Worm (Caenorhabditis elegans) whole organism, L1 larva: ENCODE measurements around the gene W02G9.3.

Experiments used
- F16B12.6 ChIP-seq: fragments of 150-350 bp; optimal IDR thresholded peaks from 2 replicates; lab custom pipeline; 2014; ENCODE audit warnings: missing biosample characterization, missing genetic modification characterization
- aha-1 ChIP-seq: fragments of 150-350 bp; optimal IDR thresholded peaks from 2 replicates; lab custom pipeline; 2014; ENCODE audit warnings: missing biosample characterization, missing genetic modification characterization
- alr-1 ChIP-seq: fragments of 200-800 bp; sonication (Bioruptor generic); optimal IDR thresholded peaks from 2 replicates; lab custom pipeline; 2018; ENCODE audit warnings: borderline replicate concordance, mild to moderate bottlenecking, missing genetic modification characterization, missing compliant biosample characterization
- ceh-82 ChIP-seq, 3 experiments: fragments of 150-350 bp in 1 of 3; sonication (generic microtip) in 2 of 3; optimal IDR thresholded peaks; 2 replicates each; lab custom pipeline; 2014 to 2017; ENCODE audit warnings: missing biosample characterization in 3 of 3, missing genetic modification characterization in 3 of 3
- dpl-1 ChIP-seq, 3 experiments: fragments of 150-350 bp in 2 of 3; sonication (generic microtip) in 1 of 3; optimal IDR thresholded peaks; 2 replicates each; lab custom pipeline; 2014 to 2017; ENCODE audit warnings: missing biosample characterization in 3 of 3, missing genetic modification characterization in 3 of 3, missing genetic modification reagents in 3 of 3
- efl-1 ChIP-seq, 4 experiments: fragments of 150-350 bp; optimal IDR thresholded peaks in 3 of 4; peaks in 1 of 4; 1 replicate in 1 of 4; 2 replicates in 3 of 4; lab custom pipeline; 2014; ENCODE audit warnings: missing biosample characterization in 2 of 4, missing genetic modification characterization in 2 of 4, missing genetic modification reagents in 2 of 4
- elt-2 ChIP-seq: sonication (generic microtip); optimal IDR thresholded peaks from 2 replicates; lab custom pipeline; 2016; ENCODE audit warnings: missing genetic modification characterization, mild to moderate bottlenecking, inconsistent platforms, missing compliant biosample characterization, missing genetic modification reagents
- ets-5 ChIP-seq: fragments of 200-800 bp; sonication (Bioruptor generic); IDR thresholded peaks from 2 replicates; pipeline ENCODE4 v1.3.6; 2022; ENCODE audit warnings: missing genetic modification characterization, missing compliant biosample characterization
- fos-1 ChIP-seq: fragments of 150-350 bp; optimal IDR thresholded peaks from 2 replicates; lab custom pipeline; 2014; ENCODE audit warnings: missing biosample characterization, missing genetic modification characterization
- jun-1 ChIP-seq: fragments of 150-350 bp; optimal IDR thresholded peaks from 2 replicates; lab custom pipeline; 2014; ENCODE audit warnings: missing biosample characterization, missing genetic modification reagents, missing genetic modification characterization
- lin-13 ChIP-seq: fragments of 150-350 bp; optimal IDR thresholded peaks from 2 replicates; lab custom pipeline; 2014; ENCODE audit warnings: missing biosample characterization, missing genetic modification reagents, missing genetic modification characterization
- lin-14 ChIP-seq: fragments of 200-800 bp; sonication (Bioruptor generic); optimal IDR thresholded peaks from 2 replicates; lab custom pipeline; 2018; ENCODE audit warnings: mild to moderate bottlenecking, missing genetic modification characterization, moderate library complexity, missing compliant biosample characterization
- lin-15B ChIP-seq: fragments of 150-350 bp; sonication (generic microtip); optimal IDR thresholded peaks from 3 replicates; lab custom pipeline; 2014; ENCODE audit warnings: missing biosample characterization, missing genetic modification characterization
- mdl-1 ChIP-seq, 2 experiments: fragments of 150-350 bp; optimal IDR thresholded peaks; 2 replicates each; lab custom pipeline; 2014 to 2017; ENCODE audit warnings: missing biosample characterization in 2 of 2, missing genetic modification characterization in 2 of 2, inconsistent platforms in 1 of 2
- nhr-11 ChIP-seq: fragments of 150-350 bp; optimal IDR thresholded peaks from 2 replicates; lab custom pipeline; 2014; ENCODE audit warnings: missing biosample characterization, missing genetic modification characterization
- nhr-12 ChIP-seq: sonication (generic microtip); optimal IDR thresholded peaks from 2 replicates; lab custom pipeline; 2017; ENCODE audit warnings: missing biosample characterization, missing genetic modification characterization
- nhr-20 ChIP-seq: sonication (generic microtip); optimal IDR thresholded peaks from 2 replicates; lab custom pipeline; 2016; ENCODE audit warnings: mild to moderate bottlenecking, missing genetic modification characterization, missing compliant biosample characterization
- nhr-71 ChIP-seq: sonication (generic microtip); optimal IDR thresholded peaks from 2 replicates; lab custom pipeline; 2016; ENCODE audit warnings: mild to moderate bottlenecking, missing genetic modification characterization, moderate library complexity, missing compliant biosample characterization
- nhr-90 ChIP-seq: sonication (generic microtip); optimal IDR thresholded peaks from 2 replicates; lab custom pipeline; 2016; ENCODE audit warnings: mild to moderate bottlenecking, missing genetic modification characterization, missing compliant biosample characterization; ENCODE audit not compliant: poor library complexity
- pag-3 ChIP-seq: sonication (generic microtip); optimal IDR thresholded peaks from 2 replicates; lab custom pipeline; 2017; ENCODE audit warnings: missing genetic modification characterization, mild to moderate bottlenecking, missing compliant biosample characterization, antibody characterized with exemption, borderline replicate concordance; ENCODE audit not compliant: insufficient read depth
- pax-3 ChIP-seq: fragments of 200-800 bp; sonication (Bioruptor generic); optimal IDR thresholded peaks from 2 replicates; lab custom pipeline; 2018; ENCODE audit warnings: mild to moderate bottlenecking, missing genetic modification characterization, moderate library complexity, missing compliant biosample characterization
- sptf-1 ChIP-seq: fragments of 150-350 bp; optimal IDR thresholded peaks from 2 replicates; lab custom pipeline; 2014; ENCODE audit warnings: missing biosample characterization, missing genetic modification characterization
- tbx-2 ChIP-seq: sonication (generic microtip); optimal IDR thresholded peaks from 2 replicates; lab custom pipeline; 2016; ENCODE audit warnings: missing genetic modification characterization, missing compliant biosample characterization
- unc-30 ChIP-seq: sonication (generic microtip); optimal IDR thresholded peaks from 2 replicates; lab custom pipeline; 2017; ENCODE audit warnings: missing biosample characterization, missing genetic modification characterization
- unc-62 ChIP-seq: fragments of 150-350 bp; optimal IDR thresholded peaks from 2 replicates; lab custom pipeline; 2014; ENCODE audit warnings: missing biosample characterization, missing genetic modification reagents, missing genetic modification characterization
- vab-15 ChIP-seq: sonication (generic microtip); optimal IDR thresholded peaks from 2 replicates; lab custom pipeline; 2017; ENCODE audit warnings: missing genotype, mild to moderate bottlenecking, missing genetic modification characterization, missing compliant biosample characterization
- zip-4 ChIP-seq: fragments of 200-800 bp; sonication (Bioruptor generic); optimal IDR thresholded peaks from 2 replicates; lab custom pipeline; 2018; ENCODE audit warnings: mild to moderate bottlenecking, missing genetic modification characterization, moderate library complexity, missing compliant biosample characterization

The W02G9.3 gene

ce11 chrV:2638545-2638944, 34.2 kb upstream of the W02G9.3 start, which contains the start of gene W02H5.19 (continued):
- TF ChIP-seq nhr-90 (tag; lab: Kevin White, UChicago) (peak; percentile 97), F16B12.6 (peak; percentile 45), sptf-1 (tag; lab: Kevin White, UChicago) (no peak), ceh-82 (tag; optimal IDR thresholded peaks at IDR 0.05; lab: Kevin White, UChicago) (peak; percentile 71 to 81 (median 79)), lin-15B (peak; percentile 56), nhr-12 (tag; lab: Kevin White, UChicago) (no peak), aha-1 (tag; lab: Kevin White, UChicago) (peak; percentile 37), jun-1 (tag; lab: Kevin White, UChicago) (no peak), vab-15 (tag; lab: Kevin White, UChicago) (peak; percentile 82), mdl-1 (tag; optimal IDR thresholded peaks at IDR 0.05; lab: Kevin White, UChicago) (peak in 1 of 2 experiments; percentile 42), pax-3 (peak; percentile 95)
- TF ChIP-seq, all 84 proteins: peak for 60

ce11 chrV:2639035-2639434, 33.8 kb upstream of the W02G9.3 start, which contains the start of gene W02H5.2:
TSS of gene W02H5.2 (plus strand) at chrV:2639335.
- TF ChIP-seq tbx-2 (no peak), zip-4 (no peak), pag-3 (tag; lab: Kevin White, UChicago) (no peak)

- TF ChIP-seq fos-1 (tag; lab: Kevin White, UChicago) (no peak), dpl-1 (GFP tag; optimal IDR thresholded peaks at IDR 0.05; lab: Kevin White, UChicago) (peak in 1 of 3 experiments; percentile 1), pag-3 (tag; lab: Kevin White, UChicago) (no peak), efl-1 (optimal IDR thresholded peaks at IDR 0.05; lab: Kevin White, UChicago) (no peak), efl-1 (GFP tag; optimal IDR thresholded peaks at IDR 0.05 in 1 of 2; lab: Kevin White, UChicago) (peak in 1 of 2 experiments; percentile 10)
- TF ChIP-seq, all 84 proteins: peak for 2
Measured at ce11 chrV:2639506-2639905, 33.3 kb upstream of the W02G9.3 start.

- TF ChIP-seq sptf-1 (tag; lab: Kevin White, UChicago) (no peak), nhr-90 (tag; lab: Kevin White, UChicago) (no peak)
Measured at ce11 chrV:2646067-2646466, 26.7 kb upstream of the W02G9.3 start.

ce11 chrV:2647222-2647796, 25.5 kb upstream of the W02G9.3 start:
- TF ChIP-seq nhr-71 (tag; lab: Kevin White, UChicago), result no peak
- TF ChIP-seq lin-14 (GFP tag; lab: Kevin White, UChicago), result no peak
- no peak for TF ChIP-seq tbx-2
- no peak for TF ChIP-seq vab-15 (tag; lab: Kevin White, UChicago)
- no peak for TF ChIP-seq lin-13 (GFP tag; lab: Kevin White, UChicago)
- TF ChIP-seq F16B12.6, result no peak

ce11 chrV:2650980-2651379, 21.8 kb upstream of the W02G9.3 start:
- TF ChIP-seq elt-2 (tag; lab: Kevin White, UChicago) (no peak), ets-5 (GFP tag; lab: Robert Waterston, UW) (no peak), efl-1 (optimal IDR thresholded peaks at IDR 0.05; lab: Kevin White, UChicago) (no peak), efl-1 (GFP tag; optimal IDR thresholded peaks at IDR 0.05 in 1 of 2; lab: Kevin White, UChicago) (peak in 1 of 2 experiments; percentile 49)

ce11 chrV:2652557-2653133, 20.1 kb upstream of the W02G9.3 start, which contains the start of the genes W02H5.8 and angl-1:
TSS of gene W02H5.8 (minus strand) at chrV:2652657.
TSS of gene angl-1 (plus strand) at chrV:2653083.
- TF ChIP-seq unc-30 (tag; lab: Kevin White, UChicago), result no peak
- TF ChIP-seq unc-62 (GFP tag; lab: Kevin White, UChicago), result no peak
- no peak for TF ChIP-seq nhr-11 (tag; lab: Kevin White, UChicago)
- TF ChIP-seq alr-1 (tag; lab: Kevin White, UChicago), result no peak
- TF ChIP-seq nhr-20 (tag; lab: Kevin White, UChicago), result no peak
- TF ChIP-seq efl-1 (optimal IDR thresholded peaks at IDR 0.05; lab: Kevin White, UChicago), result no peak
- TF ChIP-seq efl-1 (GFP tag; optimal IDR thresholded peaks at IDR 0.05 in 1 of 2; lab: Kevin White, UChicago), result peak in 1 of 2 experiments; percentile 89
